Fruit fly (Drosophila melanogaster) whole organism, wandering third instar larva: Measurements from ENCODE around the gene CG17154.
A peak's percentile ranks its signal among the peaks of the same experiment; 100 is the strongest.

Experiments
- Abd-B ChIP-seq: fragments of >200 bp; optimal IDR thresholded peaks from 2 replicates; lab custom pipeline; 2017; ENCODE audit warnings: missing biosample characterization, missing genetic modification characterization
- CG32264 ChIP-seq: fragments of 200-800 bp; sonication (Bioruptor generic); optimal IDR thresholded peaks from 2 replicates; lab custom pipeline; 2016; ENCODE audit warnings: missing biosample characterization, missing genetic modification characterization
- CG9705 ChIP-seq: fragments of 200-800 bp; sonication (Bioruptor generic); optimal IDR thresholded peaks from 2 replicates; lab custom pipeline; 2018; ENCODE audit warnings: missing biosample characterization, mild to moderate bottlenecking, missing genetic modification characterization
- CrebA ChIP-seq: fragments of 200-800 bp; sonication (Bioruptor generic); optimal IDR thresholded peaks from 2 replicates; lab custom pipeline; 2016; ENCODE audit warnings: missing biosample characterization, mild to moderate bottlenecking, missing genetic modification characterization, borderline replicate concordance
- Dfd ChIP-seq: fragments of >200 bp; optimal IDR thresholded peaks from 2 replicates; lab custom pipeline; 2017; ENCODE audit warnings: missing biosample characterization, missing genetic modification characterization
- Dif ChIP-seq: fragments of 200-275, 200-300 bp; sonication (Bioruptor generic); optimal IDR thresholded peaks from 2 replicates; lab custom pipeline; 2018; ENCODE audit warnings: missing biosample characterization, missing genetic modification characterization; ENCODE audit not compliant: partially characterized antibody
- HLH106 ChIP-seq: fragments of 200-800 bp; optimal IDR thresholded peaks from 3 replicates; lab custom pipeline; 2019; ENCODE audit warnings: missing biosample characterization, mild to moderate bottlenecking, missing genetic modification characterization, moderate library complexity
- Hnf4 ChIP-seq: fragments of 200-800 bp; sonication (Bioruptor generic); optimal IDR thresholded peaks from 2 replicates; lab custom pipeline; 2016; ENCODE audit warnings: missing biosample characterization, mild to moderate bottlenecking, missing genetic modification characterization
- Hr78 ChIP-seq: fragments of >200 bp; optimal IDR thresholded peaks from 2 replicates; lab custom pipeline; 2017; ENCODE audit warnings: missing biosample characterization, missing genetic modification characterization
- Hr83 ChIP-seq: fragments of 200-300 bp; sonication (Bioruptor generic); optimal IDR thresholded peaks from 2 replicates; lab custom pipeline; 2016; ENCODE audit warnings: missing biosample characterization, mild to moderate bottlenecking, missing genetic modification characterization, moderate library complexity; ENCODE audit not compliant: poor library complexity, severe bottlenecking
- Jra ChIP-seq: sonication (Bioruptor generic); optimal IDR thresholded peaks from 2 replicates; lab custom pipeline; 2016; ENCODE audit warnings: missing biosample characterization, missing genetic modification characterization
- Mio ChIP-seq: sonication (Bioruptor generic); optimal IDR thresholded peaks from 2 replicates; lab custom pipeline; 2016; ENCODE audit warnings: missing biosample characterization, missing genetic modification characterization
- Myc ChIP-seq: fragments of >200 bp; optimal IDR thresholded peaks from 2 replicates; lab custom pipeline; 2017
- N ChIP-seq: fragments of >200 bp; optimal IDR thresholded peaks from 2 replicates; lab custom pipeline; 2018; ENCODE audit warnings: missing biosample characterization, missing external identifiers, missing genetic modification characterization
- OdsH ChIP-seq: fragments of 200-800 bp; sonication (Bioruptor generic); optimal IDR thresholded peaks from 2 replicates; lab custom pipeline; 2016; ENCODE audit warnings: missing biosample characterization, mild to moderate bottlenecking, missing genetic modification characterization
- Rel ChIP-seq, 2 experiments: fragments of 200-800 bp; sonication (Bioruptor generic) in 1 of 2; optimal IDR thresholded peaks; 2 replicates in 1 of 2; 3 replicates in 1 of 2; lab custom pipeline; 2016 to 2019; ENCODE audit warnings: mild to moderate bottlenecking in 2 of 2, missing biosample characterization in 2 of 2, missing genetic modification characterization in 2 of 2, moderate library complexity in 1 of 2
- Sp1 ChIP-seq: fragments of 200-800 bp; sonication (Bioruptor generic); optimal IDR thresholded peaks from 3 replicates; lab custom pipeline; 2019; ENCODE audit warnings: missing biosample characterization, mild to moderate bottlenecking, missing genetic modification characterization, moderate library complexity
- br ChIP-seq: fragments of 200-800 bp; sonication (Bioruptor generic); optimal IDR thresholded peaks from 2 replicates; lab custom pipeline; 2016; ENCODE audit warnings: missing biosample characterization, missing genetic modification characterization
- brk ChIP-seq: fragments of 200-800 bp; sonication (Bioruptor generic); optimal IDR thresholded peaks from 2 replicates; lab custom pipeline; 2016; ENCODE audit warnings: missing biosample characterization, mild to moderate bottlenecking, missing genetic modification characterization
- dl ChIP-seq, 2 experiments: fragments of 175-275, 200-275 bp in 1 of 2; fragments of 200-275 bp in 1 of 2; sonication (Bioruptor generic); optimal IDR thresholded peaks; lab custom pipeline; 2018; ENCODE audit warnings: mild to moderate bottlenecking in 2 of 2, missing biosample characterization in 2 of 2, missing genetic modification characterization in 2 of 2, moderate library complexity in 2 of 2; ENCODE audit not compliant: partially characterized antibody in 2 of 2, insufficient read depth in 1 of 2
- dmrt93B ChIP-seq: fragments of 200-800 bp; sonication (Bioruptor generic); optimal IDR thresholded peaks from 2 replicates; lab custom pipeline; 2018; ENCODE audit warnings: missing biosample characterization, mild to moderate bottlenecking, missing genetic modification characterization
- dsf ChIP-seq: sonication (Bioruptor generic); optimal IDR thresholded peaks from 2 replicates; lab custom pipeline; 2016; ENCODE audit warnings: missing biosample characterization, missing genetic modification characterization, borderline replicate concordance
- ey ChIP-seq: fragments of 200-800 bp; sonication (Bioruptor generic); optimal IDR thresholded peaks from 2 replicates; lab custom pipeline; 2016; ENCODE audit warnings: missing biosample characterization, missing genetic modification characterization
- foxo ChIP-seq, 2 experiments: fragments of 200-800 bp; sonication (Bioruptor generic); optimal IDR thresholded peaks; 2 replicates in 1 of 2; 3 replicates in 1 of 2; lab custom pipeline; 2016 to 2017; ENCODE audit warnings: missing biosample characterization in 2 of 2, missing genetic modification characterization in 2 of 2
- fru ChIP-seq: fragments of 200-800 bp; sonication (Bioruptor generic); optimal IDR thresholded peaks from 3 replicates; lab custom pipeline; 2016; ENCODE audit warnings: missing biosample characterization, mild to moderate bottlenecking, missing genetic modification characterization
- h ChIP-seq: fragments of 200-800 bp; sonication (Bioruptor generic); optimal IDR thresholded peaks from 3 replicates; lab custom pipeline; 2016; ENCODE audit warnings: missing biosample characterization, mild to moderate bottlenecking, missing genetic modification characterization
- jim ChIP-seq: fragments of 175-275, 200-325 bp; sonication (Bioruptor generic); optimal IDR thresholded peaks from 2 replicates; lab custom pipeline; 2016; ENCODE audit warnings: missing biosample characterization, mild to moderate bottlenecking, missing genetic modification characterization
- lola ChIP-seq: fragments of >200 bp; optimal IDR thresholded peaks from 2 replicates; lab custom pipeline; 2017; ENCODE audit warnings: missing biosample characterization, missing genetic modification characterization
- pan ChIP-seq: fragments of >200 bp; optimal IDR thresholded peaks from 2 replicates; lab custom pipeline; 2017
- psq ChIP-seq: fragments of 200-800 bp; sonication (Bioruptor generic); optimal IDR thresholded peaks from 3 replicates; lab custom pipeline; 2017; ENCODE audit warnings: missing biosample characterization, mild to moderate bottlenecking, missing genetic modification characterization, moderate library complexity
- rgr ChIP-seq: fragments of 200-800 bp; sonication (Bioruptor generic); optimal IDR thresholded peaks from 3 replicates; lab custom pipeline; 2016; ENCODE audit warnings: missing biosample characterization, mild to moderate bottlenecking, missing genetic modification characterization
- sv ChIP-seq: fragments of 200-800 bp; sonication (Bioruptor generic); optimal IDR thresholded peaks from 3 replicates; lab custom pipeline; 2016; ENCODE audit warnings: missing biosample characterization, missing genetic modification characterization
- tai ChIP-seq: sonication (Bioruptor generic); optimal IDR thresholded peaks from 2 replicates; lab custom pipeline; 2016; ENCODE audit warnings: missing biosample characterization, missing genetic modification characterization
- usp ChIP-seq: fragments of >200 bp; optimal IDR thresholded peaks from 2 replicates; lab custom pipeline; 2017; ENCODE audit warnings: missing biosample characterization, missing genetic modification characterization
- woc ChIP-seq: sonication (Bioruptor generic); optimal IDR thresholded peaks from 2 replicates; lab custom pipeline; 2016; ENCODE audit warnings: missing biosample characterization, mild to moderate bottlenecking, missing genetic modification characterization

Gene CG17154

DNA sequence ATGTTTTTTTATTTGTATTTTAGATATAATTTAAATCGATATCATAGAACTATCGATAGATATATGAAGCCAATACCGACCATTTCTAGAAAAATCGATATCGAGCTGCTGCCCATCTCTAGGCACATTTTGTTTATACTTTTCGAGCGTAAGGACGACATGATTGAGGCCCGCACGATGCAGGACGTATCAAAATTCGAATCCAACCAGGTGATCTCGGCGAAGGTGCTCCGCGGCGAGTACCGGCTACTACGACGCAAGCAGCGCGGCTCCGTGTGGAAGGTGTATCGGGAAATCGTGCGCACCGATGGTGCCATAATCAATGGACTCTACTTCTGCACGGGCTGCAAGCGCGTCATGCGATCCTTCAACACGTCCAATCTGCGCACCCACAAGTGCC is 29.7 kb downstream of the CG17154 start, which contains the start of gene ssp:
Gene ssp (plus strand): TSS at position 102 of the 400 bp plus-strand sequence.
- TF ChIP-seq Jra (GFP tag; lab: Kevin White, UChicago) (no peak), foxo (GFP tag; optimal IDR thresholded peaks at IDR 0.05; lab: Kevin White, UChicago) (no peak), rgr (GFP tag; lab: Kevin White, UChicago) (no peak), h (GFP tag; lab: Kevin White, UChicago) (no peak), tai (GFP tag; lab: Kevin White, UChicago) (no peak), pan (no peak), Rel (GFP tag; optimal IDR thresholded peaks at IDR 0.05; lab: Kevin White, UChicago) (no peak), Rel (tag; optimal IDR thresholded peaks at IDR 0.05; lab: Kevin White, UChicago) (no peak), Hr83 (no peak), OdsH (no peak), Myc (lab: Kevin White, UChicago) (no peak), lola (GFP tag; lab: Kevin White, UChicago) (no peak), psq (GFP tag; lab: Kevin White, UChicago) (no peak), Hr78 (GFP tag; lab: Kevin White, UChicago) (no peak), fru (GFP tag; lab: Kevin White, UChicago) (no peak), usp (GFP tag; lab: Kevin White, UChicago) (no peak), ey (GFP tag; lab: Kevin White, UChicago) (no peak), dmrt93B (GFP tag; lab: Kevin White, UChicago) (no peak), dsf (GFP tag; lab: Kevin White, UChicago) (no peak), CG32264 (GFP tag; lab: Kevin White, UChicago) (no peak), sv (GFP tag; lab: Kevin White, UChicago) (no peak)

DNA sequence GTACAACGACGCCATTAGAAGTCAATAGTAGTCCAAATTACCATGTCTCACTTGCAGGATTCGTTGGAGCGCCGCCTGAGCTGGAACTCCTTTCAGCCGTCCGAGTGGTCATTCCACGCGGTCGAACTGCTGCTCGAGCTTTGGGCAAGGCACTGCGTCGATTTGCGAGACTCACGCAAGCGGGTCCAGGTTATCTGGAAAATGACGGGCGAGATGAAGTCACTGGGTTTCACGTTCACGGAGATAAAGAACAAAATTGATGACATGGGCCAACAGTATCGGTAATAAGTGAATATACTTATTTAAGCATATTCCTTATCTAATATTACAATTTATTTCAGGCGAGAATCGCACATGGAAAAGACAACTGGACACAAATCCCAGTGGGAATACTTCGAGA is 30.2 kb downstream of the CG17154 start:
- TF ChIP-seq psq (GFP tag; lab: Kevin White, UChicago): no peak
- TF ChIP-seq Jra (GFP tag; lab: Kevin White, UChicago): no peak
- no peak for TF ChIP-seq woc
- no peak for TF ChIP-seq Mio (GFP tag; lab: Kevin White, UChicago)
- TF ChIP-seq ey (GFP tag; lab: Kevin White, UChicago): no peak
- TF ChIP-seq usp (GFP tag; lab: Kevin White, UChicago): no peak
- TF ChIP-seq CG32264 (GFP tag; lab: Kevin White, UChicago): no peak
- no peak for TF ChIP-seq tai (GFP tag; lab: Kevin White, UChicago)
- no peak for TF ChIP-seq dsf (GFP tag; lab: Kevin White, UChicago)
- TF ChIP-seq Hnf4 (GFP tag; lab: Kevin White, UChicago): no peak
- no peak for TF ChIP-seq Hr83
- no peak for TF ChIP-seq sv (GFP tag; lab: Kevin White, UChicago)
- no peak for TF ChIP-seq Rel (GFP tag; optimal IDR thresholded peaks at IDR 0.05; lab: Kevin White, UChicago)
- no peak for TF ChIP-seq Rel (tag; optimal IDR thresholded peaks at IDR 0.05; lab: Kevin White, UChicago)
- no peak for TF ChIP-seq OdsH
- no peak for TF ChIP-seq Hr78 (GFP tag; lab: Kevin White, UChicago)
- TF ChIP-seq, all 38 proteins: peak for 0

dm6 chr3L:12119875-12120485 is 31.6 kb downstream of the CG17154 start, which contains the start of gene CG11560:
TSS of gene CG11560 (plus strand) at chr3L:12120019.
- TF ChIP-seq dsf (GFP tag; lab: Kevin White, UChicago) (no peak), Abd-B (GFP tag; lab: Kevin White, UChicago) (no peak), CrebA (no peak)
- TF ChIP-seq, all 38 proteins: peak for 0

- TF ChIP-seq usp (GFP tag; lab: Kevin White, UChicago) (no peak), Dfd (GFP tag; lab: Kevin White, UChicago) (peak; percentile 99)
- TF ChIP-seq, all 38 proteins: peak for 1
These were observed 34.5 kb downstream of the CG17154 start for dm6 chr3L:12122891-12123290.

- TF ChIP-seq HLH106 (tag; lab: Kevin White, UChicago) (peak; percentile 36), Dif (peak; percentile 73), N (GFP tag; lab: Kevin White, UChicago) (peak; percentile 93), foxo (GFP tag; optimal IDR thresholded peaks at IDR 0.05; lab: Kevin White, UChicago) (peak in 1 of 2 experiments; percentile 34), psq (GFP tag; lab: Kevin White, UChicago) (peak; percentile 47), h (GFP tag; lab: Kevin White, UChicago) (peak; percentile 74), brk (no peak), CG9705 (peak; percentile 6), Hr78 (GFP tag; lab: Kevin White, UChicago) (peak; percentile 68), Abd-B (GFP tag; lab: Kevin White, UChicago) (peak; percentile 58), dl (GFP tag; optimal IDR thresholded peaks at IDR 0.05; lab: Kevin White, UChicago; ENCODE audit: insufficient read depth in 1 of 2, partially characterized antibody in 2 of 2) (no peak), rgr (GFP tag; lab: Kevin White, UChicago) (peak; percentile 54), Rel (GFP tag; optimal IDR thresholded peaks at IDR 0.05; lab: Kevin White, UChicago) (no peak), Rel (tag; optimal IDR thresholded peaks at IDR 0.05; lab: Kevin White, UChicago) (peak; percentile 76), ey (GFP tag; lab: Kevin White, UChicago) (no peak), Sp1 (peak; percentile 36), Hr83 (peak; percentile 87), jim (no peak), br (GFP tag; lab: Kevin White, UChicago) (no peak), sv (GFP tag; lab: Kevin White, UChicago) (no peak), lola (GFP tag; lab: Kevin White, UChicago) (no peak)
These were observed 35.7 kb downstream of the CG17154 start for dm6 chr3L:12124138-12124583.
